Worm (Caenorhabditis elegans) whole organism, midembryonic: Measurements from ENCODE around the gene C47E12.2.

ENCODE experiments used
- cog-1 ChIP-seq: sonication (generic microtip); optimal IDR thresholded peaks from 2 replicates; lab custom pipeline; 2016; ENCODE audit warnings: missing genetic modification characterization, missing compliant biosample characterization
- klf-2 ChIP-seq: fragments of 200-800 bp; sonication (Bioruptor generic); conservative IDR thresholded peaks from 2 replicates; pipeline ENCODE4 v1.3.6; 2022; ENCODE audit warnings: missing genetic modification reagents, missing genetic modification characterization, missing compliant biosample characterization
- tab-1 ChIP-seq: fragments of 200-800 bp; sonication (Bioruptor generic); IDR thresholded peaks from 2 replicates; pipeline ENCODE4 v1.3.6; 2022; ENCODE audit warnings: missing genetic modification characterization, missing compliant biosample characterization
- ztf-23 ChIP-seq: fragments of 200-800 bp; sonication (Bioruptor generic); IDR thresholded peaks from 2 replicates; pipeline ENCODE4 v1.3.6; 2022; ENCODE audit warnings: missing genetic modification reagents, missing genetic modification characterization, missing compliant biosample characterization
- ztf-29 ChIP-seq: fragments of 200-800 bp; sonication (Bioruptor generic); IDR thresholded peaks from 2 replicates; pipeline ENCODE4 v1.3.6; 2022; ENCODE audit warnings: missing genetic modification reagents, missing genetic modification characterization, missing compliant biosample characterization

DNA sequence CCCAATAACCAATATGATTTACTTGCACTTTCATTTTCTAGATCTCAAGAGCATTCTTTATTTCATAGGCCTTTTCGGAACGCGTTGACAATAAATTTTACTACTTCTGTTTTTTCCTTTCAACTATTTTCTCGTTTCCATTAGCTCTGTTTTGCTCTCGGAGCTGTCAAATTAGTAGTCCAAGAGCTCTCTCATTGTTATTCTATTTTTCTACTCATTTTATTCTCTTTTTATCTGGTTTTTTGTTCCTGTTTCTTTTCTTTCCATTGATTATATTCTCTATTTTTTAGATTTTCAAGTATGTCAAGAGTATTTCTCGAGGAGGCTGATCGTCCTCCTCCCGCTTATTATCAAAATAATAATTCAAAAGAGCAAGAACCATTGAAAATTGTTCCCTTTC lies 43.8 kb upstream of the C47E12.2 start, which contains the start of gene T04B2.3:
- TF ChIP-seq klf-2 (GFP tag; lab: Robert Waterston, UW) (no peak), ztf-29 (no peak), tab-1 (GFP tag; lab: Robert Waterston, UW) (no peak), ztf-23 (no peak), cog-1 (tag; lab: Kevin White, UChicago) (no peak)
